Worm (Caenorhabditis elegans) whole organism, young adult: ENCODE data around the gene col-20.

Source experiments
- B0261.1 ChIP-seq: sonication (generic microtip); optimal IDR thresholded peaks from 2 replicates; lab custom pipeline; 2016; ENCODE audit warnings: mild to moderate bottlenecking, missing genetic modification characterization, moderate library complexity, missing compliant biosample characterization
- F23B12.7 ChIP-seq: sonication (generic microtip); optimal IDR thresholded peaks from 2 replicates; lab custom pipeline; 2017; ENCODE audit warnings: missing genetic modification characterization, mild to moderate bottlenecking, missing compliant biosample characterization, antibody characterized with exemption, moderate library complexity; ENCODE audit not compliant: insufficient read depth
- F52B5.7 ChIP-seq: sonication (generic microtip); optimal IDR thresholded peaks from 2 replicates; lab custom pipeline; 2016; ENCODE audit warnings: mild to moderate bottlenecking, missing genetic modification characterization, missing compliant biosample characterization
- F57C9.4 ChIP-seq: sonication (generic microtip); optimal IDR thresholded peaks from 2 replicates; lab custom pipeline; 2017; ENCODE audit warnings: mild to moderate bottlenecking, missing genetic modification characterization, missing compliant biosample characterization
- K11D2.4 ChIP-seq: fragments of 200-800 bp; sonication (Bioruptor generic); IDR thresholded peaks from 2 replicates; pipeline ENCODE4 v1.3.6; 2022; ENCODE audit warnings: missing genetic modification reagents, missing genetic modification characterization, missing compliant biosample characterization
- T26A5.8 ChIP-seq: sonication (generic microtip); optimal IDR thresholded peaks from 2 replicates; lab custom pipeline; 2016; ENCODE audit warnings: missing genetic modification characterization, missing compliant biosample characterization
- atf-7 ChIP-seq: sonication (generic microtip); optimal IDR thresholded peaks from 2 replicates; lab custom pipeline; 2017; ENCODE audit warnings: mild to moderate bottlenecking, missing genetic modification characterization, missing compliant biosample characterization
- athp-1 ChIP-seq: sonication (generic microtip); optimal IDR thresholded peaks from 2 replicates; lab custom pipeline; 2017; ENCODE audit warnings: mild to moderate bottlenecking, missing genetic modification characterization, missing compliant biosample characterization
- attf-3 ChIP-seq: fragments of 200-800 bp; sonication (Bioruptor generic); conservative IDR thresholded peaks from 2 replicates; pipeline ENCODE4 v1.3.6; 2022; ENCODE audit warnings: missing genetic modification reagents, missing genetic modification characterization, missing compliant biosample characterization
- attf-5 ChIP-seq: fragments of 200-800 bp; sonication (Bioruptor generic); optimal IDR thresholded peaks from 2 replicates; lab custom pipeline; 2018; ENCODE audit warnings: mild to moderate bottlenecking, missing genetic modification characterization, missing compliant biosample characterization
- bed-2 ChIP-seq: fragments of 200-800 bp; sonication (Bioruptor generic); IDR thresholded peaks from 2 replicates; pipeline ENCODE4 v1.3.6; 2022; ENCODE audit warnings: missing genetic modification reagents, missing genetic modification characterization, missing compliant biosample characterization
- cebp-1 ChIP-seq, 2 experiments: fragments of 200-800 bp in 1 of 2; sonication (Bioruptor generic) in 1 of 2; sonication (generic microtip) in 1 of 2; IDR thresholded peaks in 1 of 2; optimal IDR thresholded peaks in 1 of 2; 2 replicates each; pipeline versions ENCODE4 v1.3.6 to Lab custom; 2017 to 2022; ENCODE audit warnings: missing compliant biosample characterization in 2 of 2, missing genetic modification characterization in 2 of 2, mild to moderate bottlenecking in 1 of 2, missing genetic modification reagents in 1 of 2, moderate library complexity in 1 of 2
- ceh-58 ChIP-seq: fragments of 200-800 bp; sonication (Bioruptor generic); IDR thresholded peaks from 2 replicates; pipeline ENCODE4 v1.3.6; 2022; ENCODE audit warnings: missing genetic modification characterization, missing compliant biosample characterization
- chd-7 ChIP-seq: sonication (generic microtip); optimal IDR thresholded peaks from 2 replicates; lab custom pipeline; 2016; ENCODE audit warnings: mild to moderate bottlenecking, missing genetic modification characterization, moderate library complexity, missing compliant biosample characterization
- dox-1 ChIP-seq: fragments of 200-800 bp; sonication (Bioruptor generic); IDR thresholded peaks from 2 replicates; pipeline ENCODE4 v1.3.6; 2022; ENCODE audit warnings: missing genetic modification reagents, missing genetic modification characterization, missing compliant biosample characterization
- dpff-1 ChIP-seq: sonication (generic microtip); optimal IDR thresholded peaks from 2 replicates; lab custom pipeline; 2017; ENCODE audit warnings: mild to moderate bottlenecking, missing genetic modification characterization, missing compliant biosample characterization
- efl-1 ChIP-seq: fragments of 150-350 bp; optimal IDR thresholded peaks from 2 replicates; lab custom pipeline; 2014; ENCODE audit warnings: missing biosample characterization, missing genetic modification reagents, missing genetic modification characterization
- egrh-3 ChIP-seq: fragments of 200-800 bp; sonication (Bioruptor generic); IDR thresholded peaks from 2 replicates; pipeline ENCODE4 v1.3.6; 2022; ENCODE audit warnings: missing genetic modification reagents, missing genetic modification characterization, missing compliant biosample characterization
- ekl-4 ChIP-seq: fragments of 200-800 bp; sonication (Bioruptor generic); IDR thresholded peaks from 2 replicates; pipeline ENCODE4 v1.3.6; 2022; ENCODE audit warnings: missing genetic modification reagents, missing genetic modification characterization, missing compliant biosample characterization
- ets-4 ChIP-seq: fragments of 200-800 bp; sonication (Bioruptor generic); optimal IDR thresholded peaks from 2 replicates; lab custom pipeline; 2018; ENCODE audit warnings: mild to moderate bottlenecking, missing genetic modification characterization, missing compliant biosample characterization
- hmg-1.2 ChIP-seq: fragments of 200-800 bp; sonication (Bioruptor generic); IDR thresholded peaks from 2 replicates; pipeline ENCODE4 v1.3.6; 2022; ENCODE audit warnings: missing genetic modification reagents, missing genetic modification characterization, missing compliant biosample characterization
- hrde-1 ChIP-seq: sonication (generic microtip); optimal IDR thresholded peaks from 2 replicates; lab custom pipeline; 2016; ENCODE audit warnings: missing genetic modification characterization, mild to moderate bottlenecking, missing compliant biosample characterization, moderate library complexity, missing genotype, missing genetic modification reagents, borderline replicate concordance
- let-526 ChIP-seq: fragments of 200-800 bp; sonication (Bioruptor generic); IDR thresholded peaks from 2 replicates; pipeline ENCODE4 v1.3.6; 2022; ENCODE audit warnings: missing genetic modification reagents, missing genetic modification characterization, missing compliant biosample characterization
- let-607 ChIP-seq, 2 experiments: fragments of 200-800 bp in 1 of 2; sonication (Bioruptor generic) in 1 of 2; sonication (generic microtip) in 1 of 2; optimal IDR thresholded peaks; 2 replicates each; lab custom pipeline; 2016 to 2018; ENCODE audit warnings: mild to moderate bottlenecking in 2 of 2, missing compliant biosample characterization in 2 of 2, missing genetic modification characterization in 2 of 2, moderate library complexity in 2 of 2, missing genotype in 1 of 2
- lin-26 ChIP-seq: fragments of 200-800 bp; sonication (Bioruptor generic); IDR thresholded peaks from 2 replicates; pipeline ENCODE4 v1.3.6; 2022; ENCODE audit warnings: missing genetic modification reagents, missing genetic modification characterization, missing compliant biosample characterization
- lin-35 ChIP-seq, 3 experiments: fragments of 150-350 bp in 2 of 3; sonication (generic microtip) in 1 of 3; optimal IDR thresholded peaks; 2 replicates each; lab custom pipeline; 2014 to 2018; ENCODE audit warnings: missing biosample characterization in 3 of 3, missing genetic modification characterization in 3 of 3, missing genetic modification reagents in 3 of 3
- lin-54 ChIP-seq: fragments of 200-800 bp; sonication (Bioruptor generic); optimal IDR thresholded peaks from 2 replicates; lab custom pipeline; 2018; ENCODE audit warnings: mild to moderate bottlenecking, missing genetic modification characterization, missing compliant biosample characterization
- lsy-27 ChIP-seq: sonication (generic microtip); optimal IDR thresholded peaks from 2 replicates; lab custom pipeline; 2017; ENCODE audit warnings: missing genetic modification characterization, mild to moderate bottlenecking, missing compliant biosample characterization, antibody characterized with exemption, missing genotype, borderline replicate concordance; ENCODE audit not compliant: insufficient read depth
- madf-3 ChIP-seq: fragments of 200-800 bp; sonication (Bioruptor generic); IDR thresholded peaks from 2 replicates; pipeline ENCODE4 v1.3.6; 2022; ENCODE audit warnings: missing genetic modification reagents, missing genetic modification characterization, missing compliant biosample characterization
- madf-6 ChIP-seq: fragments of 200-800 bp; sonication (Bioruptor generic); IDR thresholded peaks from 2 replicates; pipeline ENCODE4 v1.3.6; 2022; ENCODE audit warnings: missing genetic modification reagents, missing genetic modification characterization, missing compliant biosample characterization
- mcd-1 ChIP-seq: fragments of 200-800 bp; sonication (Bioruptor generic); IDR thresholded peaks from 2 replicates; pipeline ENCODE4 v1.3.6; 2022; ENCODE audit warnings: missing genetic modification reagents, missing genetic modification characterization, missing compliant biosample characterization
- mes-4 ChIP-seq: sonication (generic microtip); optimal IDR thresholded peaks from 2 replicates; lab custom pipeline; 2016; ENCODE audit warnings: missing genotype, missing genetic modification characterization, missing compliant biosample characterization
- mxl-1 ChIP-seq: sonication (generic microtip); optimal IDR thresholded peaks from 2 replicates; lab custom pipeline; 2016; ENCODE audit warnings: missing genetic modification characterization, missing compliant biosample characterization
- nfya-1 ChIP-seq: sonication (generic microtip); optimal IDR thresholded peaks from 2 replicates; lab custom pipeline; 2017; ENCODE audit warnings: antibody characterized with exemption, missing compliant biosample characterization, missing genetic modification characterization, borderline replicate concordance; ENCODE audit not compliant: insufficient read depth
- nfya-2 ChIP-seq: fragments of 200-800 bp; sonication (Bioruptor generic); IDR thresholded peaks from 2 replicates; pipeline ENCODE4 v1.3.6; 2022; ENCODE audit warnings: missing genetic modification reagents, missing genetic modification characterization, missing compliant biosample characterization
- nhr-120 ChIP-seq: fragments of 200-800 bp; sonication (Bioruptor generic); IDR thresholded peaks from 2 replicates; pipeline ENCODE4 v1.3.6; 2022; ENCODE audit warnings: missing genetic modification characterization, missing compliant biosample characterization
- nhr-80 ChIP-seq: sonication (generic microtip); optimal IDR thresholded peaks from 2 replicates; lab custom pipeline; 2016; ENCODE audit warnings: missing genetic modification characterization, missing compliant biosample characterization
- sea-2 ChIP-seq: fragments of 200-800 bp; sonication (Bioruptor generic); IDR thresholded peaks from 2 replicates; pipeline ENCODE4 v1.3.6; 2022; ENCODE audit warnings: missing genetic modification characterization, missing compliant biosample characterization
- tbp1 ChIP-seq: fragments of 200-800 bp; sonication (Bioruptor generic); optimal IDR thresholded peaks from 2 replicates; lab custom pipeline; 2018; ENCODE audit warnings: mild to moderate bottlenecking, missing genetic modification characterization, missing compliant biosample characterization
- tbx-9 ChIP-seq: sonication (generic microtip); optimal IDR thresholded peaks from 2 replicates; lab custom pipeline; 2016; ENCODE audit warnings: borderline replicate concordance, missing genetic modification characterization, inconsistent platforms, missing compliant biosample characterization
- unc-130 ChIP-seq: sonication (generic microtip); optimal IDR thresholded peaks from 2 replicates; lab custom pipeline; 2016; ENCODE audit warnings: missing genetic modification reagents, missing genetic modification characterization, missing compliant biosample characterization
- zfh-2 ChIP-seq: fragments of 200-800 bp; sonication (Bioruptor generic); conservative IDR thresholded peaks from 2 replicates; pipeline ENCODE4 v1.3.6; 2022; ENCODE audit warnings: missing genetic modification reagents, missing genetic modification characterization, missing compliant biosample characterization
- ztf-18 ChIP-seq: sonication (generic microtip); optimal IDR thresholded peaks from 2 replicates; lab custom pipeline; 2016; ENCODE audit warnings: missing genotype, mild to moderate bottlenecking, missing genetic modification characterization, missing compliant biosample characterization
- ztf-28 ChIP-seq: fragments of 200-800 bp; sonication (Bioruptor generic); IDR thresholded peaks from 2 replicates; pipeline ENCODE4 v1.3.6; 2022; ENCODE audit warnings: missing genetic modification reagents, missing genetic modification characterization, missing compliant biosample characterization

The col-20 gene

ce11 chrII:4857873-4858364 is 12.7 kb downstream of the col-20 start, which contains the start of gene F11G11.5 (continued):
- TF ChIP-seq K11D2.4 (GFP tag; lab: Robert Waterston, UW) (no peak), nfya-1 (tag; lab: Kevin White, UChicago) (no peak), tbx-9 (no peak), ekl-4 (GFP tag; lab: Robert Waterston, UW) (peak; percentile 35; the same call in 1 of the 2 replicates), sea-2 (GFP tag; lab: Robert Waterston, UW) (no peak), mcd-1 (GFP tag; lab: Robert Waterston, UW) (peak; percentile 41; the same call in 1 of the 2 replicates), ztf-28 (GFP tag; lab: Robert Waterston, UW) (0 out of 2 replicates have a peak, but pooled peaks have one; percentile 16), zfh-2 (GFP tag; lab: Robert Waterston, UW) (peak; percentile 86), B0261.1 (no peak), egrh-3 (GFP tag; lab: Robert Waterston, UW) (peak; percentile 26; the same call in 1 of the 2 replicates), T26A5.8 (no peak), lin-26 (GFP tag; lab: Robert Waterston, UW) (no peak; the same call in 1 of the 2 replicates), mes-4 (tag; lab: Kevin White, UChicago) (no peak), nhr-120 (GFP tag; lab: Robert Waterston, UW) (no peak), hrde-1 (no peak), athp-1 (peak; percentile 48), madf-6 (GFP tag; lab: Robert Waterston, UW) (0 out of 2 replicates have a peak, but pooled peaks have one; percentile 22), lin-35 (GFP tag; optimal IDR thresholded peaks at IDR 0.05; lab: Kevin White, UChicago) (no peak), attf-3 (no peak), let-526 (GFP tag; lab: Robert Waterston, UW) (no peak), F57C9.4 (tag; lab: Kevin White, UChicago) (no peak), dpff-1 (tag; lab: Kevin White, UChicago) (no peak), F23B12.7 (tag; lab: Kevin White, UChicago) (no peak), lsy-27 (tag; lab: Kevin White, UChicago) (no peak), let-607 (tag; optimal IDR thresholded peaks at IDR 0.05; lab: Kevin White, UChicago) (peak in 1 of 2 experiments; percentile 21), bed-2 (GFP tag; lab: Robert Waterston, UW) (no peak), efl-1 (GFP tag; lab: Kevin White, UChicago) (no peak), hmg-1.2 (0 out of 2 replicates have a peak, but pooled peaks have one; percentile 13), ztf-18 (tag; lab: Kevin White, UChicago) (no peak), chd-7 (tag; lab: Kevin White, UChicago) (no peak)

- TF ChIP-seq T26A5.8 (no peak), tbp1 (GFP tag; lab: Kevin White, UChicago) (peak; percentile 15), cebp-1 (GFP tag; IDR thresholded peaks at IDR 0.05; lab: Robert Waterston, UW) (no peak), cebp-1 (tag; optimal IDR thresholded peaks at IDR 0.05; lab: Kevin White, UChicago) (peak; percentile 14), egrh-3 (GFP tag; lab: Robert Waterston, UW) (no peak), F57C9.4 (tag; lab: Kevin White, UChicago) (no peak), F52B5.7 (no peak), ceh-58 (GFP tag; lab: Robert Waterston, UW) (no peak), mxl-1 (tag; lab: Kevin White, UChicago) (no peak), let-526 (GFP tag; lab: Robert Waterston, UW) (no peak), F23B12.7 (tag; lab: Kevin White, UChicago) (no peak), ekl-4 (GFP tag; lab: Robert Waterston, UW) (no peak), lin-54 (GFP tag; lab: Kevin White, UChicago) (peak; percentile 21), tbx-9 (no peak), unc-130 (no peak), nhr-80 (tag; lab: Kevin White, UChicago) (peak; percentile 89), madf-3 (GFP tag; lab: Robert Waterston, UW) (no peak), athp-1 (no peak), mcd-1 (GFP tag; lab: Robert Waterston, UW) (no peak), lsy-27 (tag; lab: Kevin White, UChicago) (no peak), dpff-1 (tag; lab: Kevin White, UChicago) (no peak), dox-1 (GFP tag; lab: Robert Waterston, UW) (peak; percentile 54; the same call in 1 of the 2 replicates), attf-5 (GFP tag; lab: Kevin White, UChicago) (no peak), nfya-2 (GFP tag; lab: Robert Waterston, UW) (no peak), ets-4 (GFP tag; lab: Kevin White, UChicago) (peak; percentile 36), atf-7 (tag; lab: Kevin White, UChicago) (no peak), mes-4 (tag; lab: Kevin White, UChicago) (no peak)
These were observed 13.5 kb downstream of the col-20 start for ce11 chrII:4857086-4857485.
